Worm (Caenorhabditis elegans): ENCODE data around the gene sre-38.

ce11 chrII:12494067-12494477 is 36.7 kb downstream of the sre-38 start:
- no peak for TF ChIP-seq nhr-11 (tag; optimal IDR thresholded peaks at IDR 0.05)
- TF ChIP-seq ama-1 (optimal IDR thresholded peaks at IDR 0.05) = no peak
- no peak for TF ChIP-seq elt-2 (tag; optimal IDR thresholded peaks at IDR 0.05)
- no peak for TF ChIP-seq nhr-77 (tag; optimal IDR thresholded peaks at IDR 0.05)
- TF ChIP-seq zag-1 (tag; optimal IDR thresholded peaks at IDR 0.05) = no peak
- TF ChIP-seq R02D3.7 (tag; optimal IDR thresholded peaks at IDR 0.05) = no peak
- TF ChIP-seq ztf-4 (tag; optimal IDR thresholded peaks at IDR 0.05) = no peak
- no peak for TF ChIP-seq fos-1 (tag; optimal IDR thresholded peaks at IDR 0.05)
- no peak for TF ChIP-seq unc-39 (tag; optimal IDR thresholded peaks at IDR 0.05)
- no peak for TF ChIP-seq egl-27 (tag; optimal IDR thresholded peaks at IDR 0.05)
- TF ChIP-seq nhr-237 (tag; optimal IDR thresholded peaks at IDR 0.05) = no peak
- no peak for TF ChIP-seq nhr-28 (tag; optimal IDR thresholded peaks at IDR 0.05)
- no peak for TF ChIP-seq sea-2 (GFP tag; optimal IDR thresholded peaks at IDR 0.05)

Measured in whole organism, L3 larva.